Fruit fly (Drosophila melanogaster) whole organism, prepupa: ENCODE results near the gene KdelR.
A peak's percentile ranks its signal among the peaks of the same experiment; 100 is the strongest.

ENCODE experiments used
- Blimp-1 ChIP-seq: fragments of 200-800 bp; sonication (Bioruptor generic); optimal IDR thresholded peaks from 3 replicates; lab custom pipeline; 2017; ENCODE audit warnings: missing biosample characterization, missing genetic modification characterization, mild to moderate bottlenecking, moderate library complexity, missing genetic modification reagents
- CG10669 ChIP-seq: fragments of 200-800 bp; sonication (Bioruptor generic); optimal IDR thresholded peaks from 3 replicates; lab custom pipeline; 2018; ENCODE audit warnings: missing biosample characterization, mild to moderate bottlenecking, missing genetic modification characterization, moderate library complexity
- CG11294 ChIP-seq: fragments of 200-800 bp; sonication (Bioruptor generic); IDR thresholded peaks from 2 replicates; pipeline ENCODE4 v1.3.6; 2022; ENCODE audit warnings: missing biosample characterization, missing genetic modification characterization
- CG11762 ChIP-seq: fragments of 200-800 bp; sonication (Bioruptor generic); optimal IDR thresholded peaks from 3 replicates; lab custom pipeline; 2016; ENCODE audit warnings: missing biosample characterization, missing genetic modification characterization; ENCODE audit not compliant: insufficient read depth
- CG16779 ChIP-seq: fragments of 200-800 bp; sonication (Bioruptor generic); optimal IDR thresholded peaks from 3 replicates; lab custom pipeline; 2017; ENCODE audit warnings: missing biosample characterization, mild to moderate bottlenecking, missing genetic modification characterization
- CG3032 ChIP-seq: fragments of 200-800 bp; optimal IDR thresholded peaks from 2 replicates; lab custom pipeline; 2019; ENCODE audit warnings: missing biosample characterization, mild to moderate bottlenecking, missing genetic modification characterization, moderate library complexity
- CG31627 ChIP-seq: fragments of 200-800 bp; sonication (Bioruptor generic); optimal IDR thresholded peaks from 3 replicates; lab custom pipeline; 2016; ENCODE audit warnings: missing biosample characterization, missing genetic modification characterization
- CG32006 ChIP-seq: fragments of 200-800 bp; sonication (Bioruptor generic); optimal IDR thresholded peaks from 3 replicates; lab custom pipeline; 2017; ENCODE audit warnings: missing biosample characterization, mild to moderate bottlenecking, missing genetic modification characterization
- CG34406 ChIP-seq: fragments of 200-800 bp; sonication (Bioruptor generic); optimal IDR thresholded peaks from 3 replicates; lab custom pipeline; 2016; ENCODE audit warnings: missing biosample characterization, missing genetic modification characterization
- CG3919 ChIP-seq: fragments of 200-800 bp; sonication (Bioruptor generic); optimal IDR thresholded peaks from 3 replicates; lab custom pipeline; 2016; ENCODE audit warnings: missing biosample characterization, missing genetic modification characterization
- CG6276 ChIP-seq: fragments of 200-800 bp; sonication (Bioruptor generic); optimal IDR thresholded peaks from 2 replicates; lab custom pipeline; 2017; ENCODE audit warnings: missing biosample characterization, mild to moderate bottlenecking, missing genetic modification characterization
- CG6792 ChIP-seq: fragments of 200-800 bp; sonication (Bioruptor generic); optimal IDR thresholded peaks from 3 replicates; lab custom pipeline; 2016; ENCODE audit warnings: missing biosample characterization, missing genetic modification characterization
- CG6854 ChIP-seq: fragments of 200-800 bp; sonication (Bioruptor generic); optimal IDR thresholded peaks from 2 replicates; lab custom pipeline; 2017; ENCODE audit warnings: missing biosample characterization, mild to moderate bottlenecking, missing genetic modification characterization
- CG7368 ChIP-seq: fragments of 200-800 bp; sonication (Bioruptor generic); optimal IDR thresholded peaks from 3 replicates; lab custom pipeline; 2016; ENCODE audit warnings: missing biosample characterization, missing genetic modification characterization
- Eip75B ChIP-seq: fragments of 200-800 bp; sonication (Bioruptor generic); optimal IDR thresholded peaks from 3 replicates; lab custom pipeline; 2016; ENCODE audit warnings: missing biosample characterization, missing genetic modification characterization
- Eip78C ChIP-seq: fragments of 200-800 bp; sonication (Bioruptor generic); peaks from one replicate; lab custom pipeline; 2016; ENCODE audit warnings: missing biosample characterization, missing genetic modification characterization
- Eip93F ChIP-seq: fragments of 200-800 bp; sonication (Bioruptor generic); optimal IDR thresholded peaks from 2 replicates; lab custom pipeline; 2016; ENCODE audit warnings: missing biosample characterization, mild to moderate bottlenecking, missing genetic modification characterization
- Ets96B ChIP-seq: fragments of 200-800 bp; optimal IDR thresholded peaks from 2 replicates; lab custom pipeline; 2019; ENCODE audit warnings: missing biosample characterization, mild to moderate bottlenecking, missing genetic modification characterization, moderate library complexity
- Hr38 ChIP-seq: sonication (Bioruptor generic); optimal IDR thresholded peaks from 2 replicates; lab custom pipeline; 2016; ENCODE audit warnings: missing biosample characterization, missing genetic modification characterization
- Lpt ChIP-seq: fragments of 200-800 bp; sonication (Bioruptor generic); optimal IDR thresholded peaks from 3 replicates; lab custom pipeline; 2016; ENCODE audit warnings: missing biosample characterization, missing genetic modification characterization
- Met ChIP-seq: fragments of 200-800 bp; sonication (Bioruptor generic); optimal IDR thresholded peaks from 3 replicates; lab custom pipeline; 2016; ENCODE audit warnings: missing biosample characterization, missing genetic modification characterization
- OdsH ChIP-seq: fragments of 200-800 bp; sonication (Bioruptor generic); optimal IDR thresholded peaks from 3 replicates; lab custom pipeline; 2016; ENCODE audit warnings: missing biosample characterization, missing genetic modification characterization
- Smox ChIP-seq: fragments of 200-800 bp; sonication (Bioruptor generic); optimal IDR thresholded peaks from 3 replicates; lab custom pipeline; 2016; ENCODE audit warnings: missing biosample characterization, missing genetic modification characterization
- acj6 ChIP-seq: fragments of 200-800 bp; sonication (Bioruptor generic); optimal IDR thresholded peaks from 3 replicates; lab custom pipeline; 2016; ENCODE audit warnings: missing biosample characterization, missing genetic modification characterization
- cyc ChIP-seq: fragments of 200-800 bp; sonication (Bioruptor generic); optimal IDR thresholded peaks from 3 replicates; lab custom pipeline; 2016; ENCODE audit warnings: missing biosample characterization, missing genetic modification characterization
- dac ChIP-seq: fragments of 200-800 bp; sonication (Bioruptor generic); optimal IDR thresholded peaks from 2 replicates; lab custom pipeline; 2017; ENCODE audit warnings: missing biosample characterization, mild to moderate bottlenecking, missing genetic modification characterization
- esn ChIP-seq: fragments of 200-800 bp; sonication (Bioruptor generic); optimal IDR thresholded peaks from 2 replicates; lab custom pipeline; 2016; ENCODE audit warnings: missing biosample characterization, mild to moderate bottlenecking, missing genetic modification characterization, moderate library complexity
- fd85E ChIP-seq: fragments of 200-800 bp; sonication (Bioruptor generic); optimal IDR thresholded peaks from 3 replicates; lab custom pipeline; 2016; ENCODE audit warnings: missing biosample characterization, missing genetic modification characterization
- fkh ChIP-seq: fragments of 200-800 bp; sonication (Bioruptor generic); optimal IDR thresholded peaks from 3 replicates; lab custom pipeline; 2017; ENCODE audit warnings: missing biosample characterization, mild to moderate bottlenecking, missing genetic modification characterization, moderate library complexity
- lz ChIP-seq: fragments of 200-800 bp; sonication (Bioruptor generic); optimal IDR thresholded peaks from 3 replicates; lab custom pipeline; 2016; ENCODE audit warnings: missing biosample characterization, missing genetic modification characterization
- pdm3 ChIP-seq: fragments of 200-800 bp; sonication (Bioruptor generic); optimal IDR thresholded peaks from 3 replicates; lab custom pipeline; 2016; ENCODE audit warnings: missing biosample characterization, missing genetic modification characterization
- spab ChIP-seq: fragments of 200-800 bp; sonication (Bioruptor generic); optimal IDR thresholded peaks from 2 replicates; lab custom pipeline; 2017; ENCODE audit warnings: missing biosample characterization, mild to moderate bottlenecking, missing genetic modification characterization, missing genetic modification reagents
- ss ChIP-seq, 2 experiments: fragments of 200-800 bp; sonication (Bioruptor generic); optimal IDR thresholded peaks; 2 replicates in 1 of 2; 3 replicates in 1 of 2; lab custom pipeline; 2017 to 2018; ENCODE audit warnings: mild to moderate bottlenecking in 2 of 2, missing biosample characterization in 2 of 2, missing genetic modification characterization in 2 of 2, moderate library complexity in 1 of 2
- svp ChIP-seq: fragments of 200-800 bp; sonication (Bioruptor generic); peaks from one replicate; lab custom pipeline; 2016; ENCODE audit warnings: missing biosample characterization, missing genetic modification characterization
- topi ChIP-seq: fragments of 200-800 bp; sonication (Bioruptor generic); optimal IDR thresholded peaks from 3 replicates; lab custom pipeline; 2016; ENCODE audit warnings: missing biosample characterization, missing genetic modification characterization
- vri ChIP-seq: fragments of 200-800 bp; sonication (Bioruptor generic); optimal IDR thresholded peaks from 3 replicates; lab custom pipeline; 2016; ENCODE audit warnings: missing biosample characterization, mild to moderate bottlenecking, missing genetic modification characterization

Gene KdelR

dm6 chr2L:10452296-10452695, 25.6 kb downstream of the KdelR start, which contains the start of gene ppk10:
Gene ppk10 (minus strand): TSS chr2L:10452396.
- TF ChIP-seq CG11762 (GFP tag; lab: Kevin White, UChicago) (no peak), Ets96B (no peak), svp (GFP tag; lab: Kevin White, UChicago) (no peak), spab (no peak), Blimp-1 (GFP tag; lab: Kevin White, UChicago) (no peak), CG31627 (GFP tag; lab: Kevin White, UChicago) (no peak), CG3032 (no peak), CG32006 (GFP tag; lab: Kevin White, UChicago) (no peak), pdm3 (GFP tag; lab: Kevin White, UChicago) (no peak), CG16779 (no peak), Hr38 (GFP tag; lab: Kevin White, UChicago) (no peak), CG11294 (GFP tag; lab: Robert Waterston, UW) (no peak), Smox (GFP tag; lab: Kevin White, UChicago) (no peak), CG3919 (GFP tag; lab: Kevin White, UChicago) (no peak), OdsH (GFP tag; lab: Kevin White, UChicago) (no peak), ss (GFP tag; optimal IDR thresholded peaks at IDR 0.05; lab: Kevin White, UChicago) (no peak)
- TF ChIP-seq, all 60 proteins: peak for 0

dm6 chr2L:10455944-10456520, 29.3 kb downstream of the KdelR start:
- TF ChIP-seq pdm3 (GFP tag; lab: Kevin White, UChicago) (no peak), cyc (GFP tag; lab: Kevin White, UChicago) (no peak), svp (GFP tag; lab: Kevin White, UChicago) (peak; percentile 78), CG11294 (GFP tag; lab: Robert Waterston, UW) (no peak), CG6792 (GFP tag; lab: Kevin White, UChicago) (no peak), Eip78C (GFP tag; lab: Kevin White, UChicago) (peak; percentile 53), fd85E (GFP tag; lab: Kevin White, UChicago) (no peak), Met (GFP tag; lab: Kevin White, UChicago) (no peak), CG34406 (GFP tag; lab: Kevin White, UChicago) (no peak), CG16779 (no peak), CG32006 (GFP tag; lab: Kevin White, UChicago) (no peak), fkh (GFP tag; lab: Kevin White, UChicago) (no peak), CG7368 (GFP tag; lab: Kevin White, UChicago) (no peak), CG6854 (no peak), vri (peak; percentile 93), CG10669 (GFP tag; lab: Kevin White, UChicago) (no peak), Lpt (no peak), esn (no peak), CG31627 (GFP tag; lab: Kevin White, UChicago) (no peak), Eip75B (no peak)

dm6 chr2L:10457191-10457899, 30.7 kb downstream of the KdelR start, which contains the start of the genes LManI and LManII:
Gene LManI (minus strand): TSS chr2L:10457241.
Gene LManII (plus strand): TSS chr2L:10457658.
- TF ChIP-seq svp (GFP tag; lab: Kevin White, UChicago) (peak; percentile 72), lz (GFP tag; lab: Kevin White, UChicago) (no peak)

dm6 chr2L:10458979-10459378, 32.3 kb downstream of the KdelR start:
- TF ChIP-seq fkh (GFP tag; lab: Kevin White, UChicago) (no peak), dac (GFP tag; lab: Kevin White, UChicago) (no peak), CG11294 (GFP tag; lab: Robert Waterston, UW) (no peak), Lpt (no peak), CG6276 (no peak), acj6 (GFP tag; lab: Kevin White, UChicago) (no peak), Eip93F (GFP tag; lab: Kevin White, UChicago) (no peak), topi (GFP tag; lab: Kevin White, UChicago) (no peak), OdsH (GFP tag; lab: Kevin White, UChicago) (no peak), CG11762 (GFP tag; lab: Kevin White, UChicago) (no peak)
- TF ChIP-seq, all 60 proteins: peak for 0
